Fruit fly (Drosophila melanogaster) whole organism, prepupa: ENCODE results near the gene CG12402.

ENCODE experiments used
- Blimp-1 ChIP-seq: fragments of 200-800 bp; sonication (Bioruptor generic); optimal IDR thresholded peaks from 3 replicates; lab custom pipeline; 2017; ENCODE audit warnings: missing biosample characterization, missing genetic modification characterization, mild to moderate bottlenecking, moderate library complexity, missing genetic modification reagents
- CG11294 ChIP-seq: fragments of 200-800 bp; sonication (Bioruptor generic); IDR thresholded peaks from 2 replicates; pipeline ENCODE4 v1.3.6; 2022; ENCODE audit warnings: missing biosample characterization, missing genetic modification characterization
- CG11762 ChIP-seq: fragments of 200-800 bp; sonication (Bioruptor generic); optimal IDR thresholded peaks from 3 replicates; lab custom pipeline; 2016; ENCODE audit warnings: missing biosample characterization, missing genetic modification characterization; ENCODE audit not compliant: insufficient read depth
- CG11902 ChIP-seq: fragments of 200-800 bp; sonication (Bioruptor generic); optimal IDR thresholded peaks from 3 replicates; lab custom pipeline; 2016; ENCODE audit warnings: missing biosample characterization, missing genetic modification characterization
- CG3032 ChIP-seq: fragments of 200-800 bp; optimal IDR thresholded peaks from 2 replicates; lab custom pipeline; 2019; ENCODE audit warnings: missing biosample characterization, mild to moderate bottlenecking, missing genetic modification characterization, moderate library complexity
- CG31627 ChIP-seq: fragments of 200-800 bp; sonication (Bioruptor generic); optimal IDR thresholded peaks from 3 replicates; lab custom pipeline; 2016; ENCODE audit warnings: missing biosample characterization, missing genetic modification characterization
- CG32006 ChIP-seq: fragments of 200-800 bp; sonication (Bioruptor generic); optimal IDR thresholded peaks from 3 replicates; lab custom pipeline; 2017; ENCODE audit warnings: missing biosample characterization, mild to moderate bottlenecking, missing genetic modification characterization
- CG34406 ChIP-seq: fragments of 200-800 bp; sonication (Bioruptor generic); optimal IDR thresholded peaks from 3 replicates; lab custom pipeline; 2016; ENCODE audit warnings: missing biosample characterization, missing genetic modification characterization
- CG6163 ChIP-seq: fragments of 200-800 bp; sonication (Bioruptor generic); IDR thresholded peaks from 3 replicates; pipeline ENCODE4 v1.3.6; 2022; ENCODE audit warnings: missing biosample characterization, missing genetic modification characterization
- CG6808 ChIP-seq: fragments of 200-800 bp; sonication (Bioruptor generic); optimal IDR thresholded peaks from 3 replicates; lab custom pipeline; 2017; ENCODE audit warnings: missing biosample characterization, missing genetic modification characterization, mild to moderate bottlenecking, moderate library complexity, missing genetic modification reagents
- CG6854 ChIP-seq: fragments of 200-800 bp; sonication (Bioruptor generic); optimal IDR thresholded peaks from 2 replicates; lab custom pipeline; 2017; ENCODE audit warnings: missing biosample characterization, mild to moderate bottlenecking, missing genetic modification characterization
- CG7368 ChIP-seq: fragments of 200-800 bp; sonication (Bioruptor generic); optimal IDR thresholded peaks from 3 replicates; lab custom pipeline; 2016; ENCODE audit warnings: missing biosample characterization, missing genetic modification characterization
- CG8119 ChIP-seq: fragments of 200-800 bp; sonication (Bioruptor generic); IDR thresholded peaks from 3 replicates; pipeline ENCODE4 v1.3.6; 2022; ENCODE audit warnings: missing biosample characterization, missing genetic modification characterization
- CG8319 ChIP-seq: fragments of 200-800 bp; sonication (Bioruptor generic); optimal IDR thresholded peaks from 3 replicates; lab custom pipeline; 2016; ENCODE audit warnings: missing biosample characterization, missing genetic modification characterization
- CG8632 ChIP-seq: fragments of 200-800 bp; sonication (Bioruptor generic); optimal IDR thresholded peaks from 3 replicates; lab custom pipeline; 2016; ENCODE audit warnings: missing biosample characterization, missing genetic modification characterization
- Eip75B ChIP-seq: fragments of 200-800 bp; sonication (Bioruptor generic); optimal IDR thresholded peaks from 3 replicates; lab custom pipeline; 2016; ENCODE audit warnings: missing biosample characterization, missing genetic modification characterization
- Eip78C ChIP-seq: fragments of 200-800 bp; sonication (Bioruptor generic); peaks from one replicate; lab custom pipeline; 2016; ENCODE audit warnings: missing biosample characterization, missing genetic modification characterization
- Ets96B ChIP-seq: fragments of 200-800 bp; optimal IDR thresholded peaks from 2 replicates; lab custom pipeline; 2019; ENCODE audit warnings: missing biosample characterization, mild to moderate bottlenecking, missing genetic modification characterization, moderate library complexity
- Gug ChIP-seq: fragments of 200-800 bp; sonication (Bioruptor generic); IDR thresholded peaks from 2 replicates; pipeline ENCODE4 v1.3.6; 2022; ENCODE audit warnings: missing biosample characterization, missing genetic modification characterization
- Hr39 ChIP-seq: fragments of 200-800 bp; sonication (Bioruptor generic); optimal IDR thresholded peaks from 2 replicates; lab custom pipeline; 2016; ENCODE audit warnings: missing biosample characterization, missing genetic modification characterization
- Hr4 ChIP-seq: fragments of 200-800 bp; sonication (Bioruptor generic); optimal IDR thresholded peaks from 3 replicates; lab custom pipeline; 2016; ENCODE audit warnings: missing biosample characterization, missing genetic modification characterization
- Met ChIP-seq: fragments of 200-800 bp; sonication (Bioruptor generic); optimal IDR thresholded peaks from 3 replicates; lab custom pipeline; 2016; ENCODE audit warnings: missing biosample characterization, missing genetic modification characterization
- OdsH ChIP-seq: fragments of 200-800 bp; sonication (Bioruptor generic); optimal IDR thresholded peaks from 3 replicates; lab custom pipeline; 2016; ENCODE audit warnings: missing biosample characterization, missing genetic modification characterization
- Sox102F ChIP-seq: fragments of 200-800 bp; sonication (Bioruptor generic); optimal IDR thresholded peaks from 2 replicates; lab custom pipeline; 2016; ENCODE audit warnings: missing biosample characterization, mild to moderate bottlenecking, missing genetic modification characterization
- Sox15 ChIP-seq: fragments of 200-800 bp; sonication (Bioruptor generic); optimal IDR thresholded peaks from 3 replicates; lab custom pipeline; 2016; ENCODE audit warnings: missing biosample characterization, missing genetic modification characterization
- acj6 ChIP-seq: fragments of 200-800 bp; sonication (Bioruptor generic); optimal IDR thresholded peaks from 3 replicates; lab custom pipeline; 2016; ENCODE audit warnings: missing biosample characterization, missing genetic modification characterization
- cyc ChIP-seq: fragments of 200-800 bp; sonication (Bioruptor generic); optimal IDR thresholded peaks from 3 replicates; lab custom pipeline; 2016; ENCODE audit warnings: missing biosample characterization, missing genetic modification characterization
- eg ChIP-seq: fragments of 200-800 bp; sonication (Bioruptor generic); IDR thresholded peaks from 3 replicates; pipeline ENCODE4 v1.3.6; 2022; ENCODE audit warnings: missing biosample characterization, missing genetic modification characterization
- esn ChIP-seq: fragments of 200-800 bp; sonication (Bioruptor generic); optimal IDR thresholded peaks from 2 replicates; lab custom pipeline; 2016; ENCODE audit warnings: missing biosample characterization, mild to moderate bottlenecking, missing genetic modification characterization, moderate library complexity
- fd59A ChIP-seq: fragments of 200-800 bp; sonication (Bioruptor generic); optimal IDR thresholded peaks from 2 replicates; lab custom pipeline; 2017; ENCODE audit warnings: missing biosample characterization, mild to moderate bottlenecking, missing genetic modification characterization, missing genetic modification reagents
- fd85E ChIP-seq: fragments of 200-800 bp; sonication (Bioruptor generic); optimal IDR thresholded peaks from 3 replicates; lab custom pipeline; 2016; ENCODE audit warnings: missing biosample characterization, missing genetic modification characterization
- fkh ChIP-seq: fragments of 200-800 bp; sonication (Bioruptor generic); optimal IDR thresholded peaks from 3 replicates; lab custom pipeline; 2017; ENCODE audit warnings: missing biosample characterization, mild to moderate bottlenecking, missing genetic modification characterization, moderate library complexity
- net ChIP-seq: fragments of 200-800 bp; sonication (Bioruptor generic); optimal IDR thresholded peaks from 3 replicates; lab custom pipeline; 2016; ENCODE audit warnings: missing biosample characterization, missing genetic modification characterization
- pdm3 ChIP-seq: fragments of 200-800 bp; sonication (Bioruptor generic); optimal IDR thresholded peaks from 3 replicates; lab custom pipeline; 2016; ENCODE audit warnings: missing biosample characterization, missing genetic modification characterization
- salr ChIP-seq, 2 experiments: fragments of 200-800 bp; sonication (Bioruptor generic); optimal IDR thresholded peaks; 3 replicates each; lab custom pipeline; 2016 to 2018; ENCODE audit warnings: missing biosample characterization in 2 of 2, missing genetic modification characterization in 2 of 2, mild to moderate bottlenecking in 1 of 2
- spab ChIP-seq: fragments of 200-800 bp; sonication (Bioruptor generic); optimal IDR thresholded peaks from 2 replicates; lab custom pipeline; 2017; ENCODE audit warnings: missing biosample characterization, mild to moderate bottlenecking, missing genetic modification characterization, missing genetic modification reagents
- svp ChIP-seq: fragments of 200-800 bp; sonication (Bioruptor generic); peaks from one replicate; lab custom pipeline; 2016; ENCODE audit warnings: missing biosample characterization, missing genetic modification characterization
- vri ChIP-seq: fragments of 200-800 bp; sonication (Bioruptor generic); optimal IDR thresholded peaks from 3 replicates; lab custom pipeline; 2016; ENCODE audit warnings: missing biosample characterization, mild to moderate bottlenecking, missing genetic modification characterization

The CG12402 gene

dm6 chr3R:14122347-14122812 is 14.3 kb upstream of the CG12402 start, which contains the start of the genes Abi and twf (continued):
- no peak for TF ChIP-seq CG6854 (GFP tag; lab: Kevin White, UChicago)
- peak; percentile 67 for TF ChIP-seq acj6
- peak; percentile 35 for TF ChIP-seq CG7368 (GFP tag; lab: Kevin White, UChicago)
- no peak for TF ChIP-seq spab (GFP tag; lab: Kevin White, UChicago)
- TF ChIP-seq fd85E (GFP tag; lab: Kevin White, UChicago), result no peak
- no peak for TF ChIP-seq Eip75B
- no peak for TF ChIP-seq CG6808 (GFP tag; lab: Kevin White, UChicago)
- TF ChIP-seq CG34406 (GFP tag; lab: Kevin White, UChicago), result peak; percentile 48
- peak; percentile 60 for TF ChIP-seq Sox102F (GFP tag; lab: Kevin White, UChicago)
- TF ChIP-seq pdm3 (GFP tag; lab: Kevin White, UChicago), result peak; percentile 70
- TF ChIP-seq Eip78C (GFP tag; lab: Kevin White, UChicago), result peak; percentile 90
- peak; percentile 37 for TF ChIP-seq CG11762
- no peak for TF ChIP-seq CG11294 (GFP tag; lab: Robert Waterston, UW)
- TF ChIP-seq CG8319 (GFP tag; lab: Kevin White, UChicago), result peak; percentile 60
- peak; percentile 41 for TF ChIP-seq CG11902 (GFP tag; lab: Kevin White, UChicago)
- TF ChIP-seq Gug (GFP tag; lab: Robert Waterston, UW), result no peak
- TF ChIP-seq fkh (GFP tag; lab: Kevin White, UChicago), result no peak
- TF ChIP-seq Sox15, result peak; percentile 46
- TF ChIP-seq CG3032 (tag; lab: Kevin White, UChicago), result peak; percentile 48
- TF ChIP-seq Ets96B, result no peak
- TF ChIP-seq Hr39 (GFP tag; lab: Kevin White, UChicago), result peak; percentile 55
- no peak for TF ChIP-seq CG32006
- no peak for TF ChIP-seq Met
- no peak for TF ChIP-seq CG8119 (GFP tag; lab: Robert Waterston, UW)

dm6 chr3R:14118350-14118749 is 10.2 kb upstream of the CG12402 start, which contains the start of gene Kif19A:
TSS of gene Kif19A (minus strand) at chr3R:14118450.
- TF ChIP-seq Eip78C (GFP tag; lab: Kevin White, UChicago) (no peak), Blimp-1 (GFP tag; lab: Kevin White, UChicago) (no peak), CG8632 (no peak), eg (GFP tag; lab: Robert Waterston, UW) (no peak), net (GFP tag; lab: Kevin White, UChicago) (no peak), svp (no peak), CG7368 (GFP tag; lab: Kevin White, UChicago) (no peak), CG6854 (GFP tag; lab: Kevin White, UChicago) (no peak), Gug (GFP tag; lab: Robert Waterston, UW) (no peak), cyc (GFP tag; lab: Kevin White, UChicago) (no peak), salr (GFP tag; optimal IDR thresholded peaks at IDR 0.05; lab: Kevin White, UChicago) (no peak), OdsH (no peak)

- TF ChIP-seq CG6163 (no peak), CG11294 (GFP tag; lab: Robert Waterston, UW) (no peak), CG34406 (GFP tag; lab: Kevin White, UChicago) (no peak), fd59A (GFP tag; lab: Kevin White, UChicago) (no peak), CG6808 (GFP tag; lab: Kevin White, UChicago) (no peak)
Observed at dm6 chr3R:14116088-14116487, 8.0 kb upstream of the CG12402 start.

- no peak for TF ChIP-seq Gug (GFP tag; lab: Robert Waterston, UW)
- TF ChIP-seq Hr4, result no peak
- TF ChIP-seq Eip75B, result no peak
- no peak for TF ChIP-seq vri (GFP tag; lab: Kevin White, UChicago)
- no peak for TF ChIP-seq fd85E (GFP tag; lab: Kevin White, UChicago)
- no peak for TF ChIP-seq esn
- no peak for TF ChIP-seq CG31627
- no peak for TF ChIP-seq OdsH
Observed at dm6 chr3R:14112066-14112465, 3.9 kb upstream of the CG12402 start, which contains the start of gene CG14357. TSS of gene CG14357 (minus strand) at chr3R:14112166.
